Fruit fly (Drosophila melanogaster): ENCODE results near the gene Ilp8.
A peak's percentile ranks its signal among the peaks of the same experiment; 100 is the strongest.

Gene Ilp8

dm6 chr3L:17055467-17055877, 23.6 kb upstream of the Ilp8 start, which contains the start of gene CG7724 (continued):
- TF ChIP-seq salm (tag; optimal IDR thresholded peaks at IDR 0.05): no peak
- no peak for TF ChIP-seq gsb (GFP tag; IDR thresholded peaks at IDR 0.05)
- no peak for TF ChIP-seq CG3726 (GFP tag; IDR thresholded peaks at IDR 0.05)
- TF ChIP-seq Dbx (GFP tag; IDR thresholded peaks at IDR 0.05): no peak
- no peak for TF ChIP-seq Hand (GFP tag; optimal IDR thresholded peaks at IDR 0.05)
- no peak for TF ChIP-seq CG17385 (GFP tag; optimal IDR thresholded peaks at IDR 0.05)
- no peak for TF ChIP-seq Trl (optimal IDR thresholded peaks at IDR 0.05)
- TF ChIP-seq Trl (GFP tag; optimal IDR thresholded peaks at IDR 0.05): no peak
- TF ChIP-seq Bdp1 (GFP tag; optimal IDR thresholded peaks at IDR 0.05): no peak
- TF ChIP-seq CG3163 (GFP tag; optimal IDR thresholded peaks at IDR 0.05): no peak
- no peak for TF ChIP-seq Neu2 (GFP tag; optimal IDR thresholded peaks at IDR 0.05; ENCODE audit: borderline replicate concordance)
- peak; percentile 1 for TF ChIP-seq CG5180 (GFP tag; optimal IDR thresholded peaks at IDR 0.05)
- peak; percentile 15 for TF ChIP-seq mirr (GFP tag; optimal IDR thresholded peaks at IDR 0.05)
- TF ChIP-seq CG3838 (GFP tag; optimal IDR thresholded peaks at IDR 0.05): no peak
- TF ChIP-seq CG6689 (GFP tag; IDR thresholded peaks at IDR 0.05): no peak
- no peak for TF ChIP-seq CG12942 (GFP tag; optimal IDR thresholded peaks at IDR 0.05)
- no peak for TF ChIP-seq TFAM (GFP tag; optimal IDR thresholded peaks at IDR 0.05)
- TF ChIP-seq CG2712 (tag; optimal IDR thresholded peaks at IDR 0.05): peak; percentile 15
- no peak for TF ChIP-seq CG13296 (GFP tag; optimal IDR thresholded peaks at IDR 0.05)
- TF ChIP-seq seq (GFP tag; IDR thresholded peaks at IDR 0.05): no peak
- TF ChIP-seq sd (tag; optimal IDR thresholded peaks at IDR 0.05): no peak
- no peak for TF ChIP-seq disco-r (GFP tag; optimal IDR thresholded peaks at IDR 0.05)
- TF ChIP-seq bcd (GFP tag; optimal IDR thresholded peaks at IDR 0.05): no peak
- peak; percentile 83 for TF ChIP-seq Dll (GFP tag; IDR thresholded peaks at IDR 0.05; ENCODE audit: partially characterized antibody)
- TF ChIP-seq CG33213 (GFP tag; optimal IDR thresholded peaks at IDR 0.05): no peak
- TF ChIP-seq Poxn (GFP tag; IDR thresholded peaks at IDR 0.05): no peak
- TF ChIP-seq tgo (GFP tag; IDR thresholded peaks at IDR 0.05): no peak
- TF ChIP-seq Antp (GFP tag; optimal IDR thresholded peaks at IDR 0.05): no peak
- TF ChIP-seq ap (GFP tag; IDR thresholded peaks at IDR 0.05): no peak
- no peak for TF ChIP-seq onecut (GFP tag; IDR thresholded peaks at IDR 0.05)
- peak; percentile 87 for TF ChIP-seq Dp (GFP tag; optimal IDR thresholded peaks at IDR 0.05)
- TF ChIP-seq CG17802 (tag; optimal IDR thresholded peaks at IDR 0.05): no peak
- TF ChIP-seq CG1233 (GFP tag; optimal IDR thresholded peaks at IDR 0.05): no peak
- no peak for TF ChIP-seq CG17361 (GFP tag; IDR thresholded peaks at IDR 0.05)
- TF ChIP-seq CG3281 (GFP tag; optimal IDR thresholded peaks at IDR 0.05): no peak
- no peak for TF ChIP-seq NC2α (GFP tag; optimal IDR thresholded peaks at IDR 0.05)
- no peak for TF ChIP-seq ind (GFP tag; optimal IDR thresholded peaks at IDR 0.05)
- no peak for TF ChIP-seq stc (GFP tag; IDR thresholded peaks at IDR 0.05)
- TF ChIP-seq crc (GFP tag; optimal IDR thresholded peaks at IDR 0.05): no peak
- no peak for TF ChIP-seq CG3065 (GFP tag; optimal IDR thresholded peaks at IDR 0.05)
- no peak for TF ChIP-seq CG1647 (GFP tag; optimal IDR thresholded peaks at IDR 0.05)
- no peak for TF ChIP-seq lbe (GFP tag; optimal IDR thresholded peaks at IDR 0.05)
- peak; percentile 1 for TF ChIP-seq CG17186 (GFP tag; optimal IDR thresholded peaks at IDR 0.05)
- no peak for TF ChIP-seq zfh1 (GFP tag; IDR thresholded peaks at IDR 0.05)
- no peak for TF ChIP-seq Atf-2 (GFP tag; optimal IDR thresholded peaks at IDR 0.05)
- TF ChIP-seq CG16815 (GFP tag; optimal IDR thresholded peaks at IDR 0.05): no peak
- TF ChIP-seq Dfd (GFP tag; optimal IDR thresholded peaks at IDR 0.05): no peak
- no peak for TF ChIP-seq CG12155 (GFP tag; optimal IDR thresholded peaks at IDR 0.05)
- TF ChIP-seq CG2199 (GFP tag; IDR thresholded peaks at IDR 0.05): no peak
- no peak for TF ChIP-seq CG4282 (GFP tag; optimal IDR thresholded peaks at IDR 0.05)
- peak; percentile 90 for TF ChIP-seq CG34224 (GFP tag; IDR thresholded peaks at IDR 0.05; ENCODE audit: partially characterized antibody)
- TF ChIP-seq zf30C (GFP tag; optimal IDR thresholded peaks at IDR 0.05): no peak
- TF ChIP-seq Myb (GFP tag; optimal IDR thresholded peaks at IDR 0.05): no peak
- TF ChIP-seq CG14014 (GFP tag; IDR thresholded peaks at IDR 0.05): no peak
